Worm (Caenorhabditis elegans): Measurements from ENCODE around the gene ubc-22.

ubc-22 gene

DNA sequence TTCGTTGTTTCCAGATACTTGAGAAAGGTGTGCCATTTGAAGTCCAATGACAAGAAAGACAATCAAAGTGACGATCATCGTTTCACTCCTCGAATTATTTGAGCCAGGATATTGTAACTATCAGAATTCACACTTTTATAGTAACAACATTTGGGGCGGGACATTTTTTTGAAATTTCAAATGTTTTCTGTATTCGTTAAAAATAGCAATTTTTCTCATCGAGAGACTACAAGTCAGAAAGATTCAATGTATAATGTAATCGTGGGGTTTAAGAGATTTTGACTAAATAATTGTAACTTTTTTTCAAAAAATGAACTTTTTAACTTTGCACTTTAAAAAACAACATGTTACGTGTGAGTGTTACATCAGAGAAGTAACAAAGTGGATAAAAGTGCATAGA, 2.4 kb downstream of the ubc-22 start, which contains the start of gene ins-9:
Gene ins-9 (minus strand): TSS at position 101 of the 400 bp plus-strand sequence.
- TF ChIP-seq him-1 (tag; optimal IDR thresholded peaks at IDR 0.05) (no peak), dao-5 (tag; optimal IDR thresholded peaks at IDR 0.05) (no peak), W03F9.2 (tag; optimal IDR thresholded peaks at IDR 0.05) (no peak)

DNA sequence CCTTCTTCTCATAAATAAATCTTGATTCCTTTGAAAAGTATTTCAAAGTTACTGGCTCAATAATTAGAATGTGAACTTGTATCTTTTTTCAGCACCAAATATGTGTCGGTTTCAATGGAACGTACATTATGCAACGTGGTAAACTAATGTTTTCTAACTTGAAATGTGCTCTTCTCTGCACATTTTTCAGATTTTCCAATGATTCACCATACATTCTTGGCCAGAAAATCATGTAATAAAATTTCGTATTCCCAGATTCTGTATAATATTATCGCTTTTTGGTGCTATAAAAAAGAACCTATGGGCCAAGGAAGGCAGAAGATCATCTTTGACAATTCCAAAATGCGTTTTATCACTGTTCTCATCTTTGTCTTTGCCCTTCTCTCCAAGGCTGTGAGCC, 8.0 kb downstream of the ubc-22 start, which contains the start of gene C06E2.9:
Gene C06E2.9 (plus strand): TSS at position 301 of the 400 bp plus-strand sequence.
- TF ChIP-seq dao-5 (tag; optimal IDR thresholded peaks at IDR 0.05) (no peak), him-1 (tag; optimal IDR thresholded peaks at IDR 0.05) (no peak)

DNA sequence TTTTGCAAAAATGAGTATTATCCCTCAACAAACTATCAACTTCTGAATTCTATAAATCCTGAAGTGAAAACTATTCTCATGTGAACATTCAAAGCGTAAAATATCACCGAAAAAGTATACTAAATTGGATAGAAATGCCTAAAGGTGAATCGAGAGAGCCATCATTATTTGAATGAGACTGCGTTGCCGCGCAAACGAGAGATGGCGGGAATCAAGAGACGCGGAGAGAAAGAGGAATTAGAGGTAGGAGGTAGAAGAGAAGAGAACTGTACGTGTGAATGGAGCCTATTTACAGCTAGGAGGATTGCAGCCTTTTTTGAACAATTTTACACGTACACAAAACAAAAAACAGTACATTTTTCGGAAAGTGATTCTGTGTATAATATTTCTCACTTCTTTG, 9.4 kb downstream of the ubc-22 start:
- TF ChIP-seq him-1 (tag; optimal IDR thresholded peaks at IDR 0.05) (no peak), dao-5 (tag; optimal IDR thresholded peaks at IDR 0.05) (no peak), W03F9.2 (tag; optimal IDR thresholded peaks at IDR 0.05) (no peak)

DNA sequence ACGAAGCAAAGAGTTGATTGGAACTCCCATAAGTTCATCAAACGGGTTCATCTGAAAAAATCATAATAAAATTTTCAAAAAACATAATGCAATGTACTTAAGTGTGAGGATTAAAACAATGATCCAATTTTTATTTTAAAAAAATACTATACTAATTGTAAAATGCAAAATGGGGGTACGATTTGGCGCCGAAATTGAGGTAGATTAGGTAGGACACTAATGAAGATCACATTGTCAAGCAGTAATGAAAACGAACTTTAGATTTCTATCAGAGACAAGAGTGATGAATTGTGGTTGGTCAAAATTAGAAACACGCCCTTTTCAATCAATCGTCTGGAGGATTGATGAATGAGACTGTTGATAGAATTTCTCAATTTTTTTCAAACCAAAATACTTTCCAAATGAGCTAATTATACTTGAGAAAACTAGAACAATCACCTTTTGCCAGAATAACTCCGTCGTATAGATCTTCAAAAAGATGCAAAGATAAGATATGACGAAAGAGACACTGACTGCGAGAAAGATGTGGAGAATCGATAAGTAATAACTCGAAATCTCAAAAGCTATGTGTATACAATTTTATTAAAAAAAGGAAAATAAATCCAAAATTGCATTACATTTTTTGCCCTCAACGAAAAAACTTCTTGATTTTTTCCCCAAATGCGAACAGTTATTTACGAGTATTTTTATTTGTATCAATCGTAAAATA, 10.9 kb downstream of the ubc-22 start, which contains the start of gene C06E2.5:
Gene C06E2.5 (minus strand): TSS at position 51 of the 709 bp plus-strand sequence.
- TF ChIP-seq dao-5 (tag; optimal IDR thresholded peaks at IDR 0.05): no peak
- TF ChIP-seq him-1 (tag; optimal IDR thresholded peaks at IDR 0.05): no peak
- TF ChIP-seq W03F9.2 (tag; optimal IDR thresholded peaks at IDR 0.05): no peak

DNA sequence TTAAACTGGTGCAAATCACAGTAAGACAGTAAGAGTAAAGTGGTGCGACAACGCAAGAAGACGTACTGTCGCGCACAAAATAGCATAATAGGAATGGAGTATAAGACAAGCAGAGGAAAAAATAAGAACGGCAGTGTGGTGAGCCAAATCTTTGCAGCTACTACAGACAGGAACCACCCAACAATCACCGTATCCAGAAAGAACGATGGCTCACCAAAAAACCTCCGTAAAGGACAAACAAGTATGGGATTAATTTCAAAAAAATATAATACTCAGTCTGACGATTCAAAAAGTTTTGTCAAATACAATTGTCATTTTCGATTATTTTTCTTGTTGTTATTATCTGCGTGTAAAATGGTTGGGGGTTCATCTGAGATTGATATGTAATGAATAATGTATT, 14.6 kb downstream of the ubc-22 start:
- no peak for TF ChIP-seq dao-5 (tag; optimal IDR thresholded peaks at IDR 0.05)

DNA sequence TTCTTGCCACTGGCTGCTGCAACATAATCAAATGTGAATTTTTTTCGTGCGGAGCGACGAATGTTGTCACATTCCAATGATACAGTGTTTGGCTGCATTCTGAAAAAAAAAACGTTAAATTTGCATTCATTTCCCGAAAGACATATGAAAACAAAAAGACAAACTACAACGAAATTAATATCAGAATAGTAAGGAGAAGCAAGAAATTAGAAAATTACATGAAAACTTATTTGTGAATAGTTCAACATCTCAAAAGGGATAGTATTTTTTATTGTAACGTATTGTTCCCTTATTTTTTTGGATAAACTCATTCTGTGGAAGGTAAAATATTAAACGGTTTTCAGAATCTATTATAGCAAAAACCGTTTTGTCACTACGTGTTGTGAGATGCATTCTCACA, 15.4 kb downstream of the ubc-22 start, which contains the start of gene sprp-4:
Gene sprp-4 (minus strand): TSS at position 101 of the 400 bp plus-strand sequence.
- TF ChIP-seq dao-5 (tag; optimal IDR thresholded peaks at IDR 0.05): no peak
- no peak for TF ChIP-seq W03F9.2 (tag; optimal IDR thresholded peaks at IDR 0.05)
- no peak for TF ChIP-seq him-1 (tag; optimal IDR thresholded peaks at IDR 0.05)

DNA sequence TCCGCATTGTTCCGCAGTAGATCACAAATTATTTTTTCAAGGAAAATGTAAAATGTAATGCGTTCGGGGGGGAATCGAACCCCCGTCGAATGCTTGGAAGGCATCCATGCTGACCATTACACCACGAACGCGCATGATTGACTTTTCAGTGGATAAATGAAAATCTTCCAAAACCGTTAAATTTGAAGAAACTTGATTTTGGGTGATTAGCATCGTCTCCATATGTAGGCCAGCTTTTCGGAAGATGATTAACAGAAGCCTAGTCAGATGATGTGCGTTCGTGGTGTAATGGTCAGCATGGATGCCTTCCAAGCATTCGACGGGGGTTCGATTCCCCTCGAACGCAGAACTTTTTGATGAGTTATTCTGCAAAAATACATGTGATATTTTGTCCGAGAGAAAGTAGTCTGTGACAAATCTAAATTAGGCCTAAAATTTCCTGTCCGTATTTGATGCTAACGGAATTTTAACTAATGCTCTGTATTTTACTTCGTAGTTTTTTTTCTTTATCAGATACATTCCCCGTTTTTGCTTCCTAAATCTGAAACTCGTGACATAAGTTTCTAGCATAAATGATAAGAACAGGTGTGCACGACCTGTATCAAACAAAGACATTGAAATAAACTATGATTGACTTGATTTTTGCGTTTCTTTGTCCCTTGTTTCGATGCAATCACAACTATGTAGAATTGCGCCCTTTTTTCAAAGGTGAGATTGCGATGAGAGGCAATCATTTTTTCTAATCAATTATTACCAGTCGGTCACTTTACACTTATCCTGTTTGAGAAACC, 22.3 kb downstream of the ubc-22 start, which contains the start of gene C28G1.10:
Gene C28G1.10 (plus strand): TSS at position 676 of the 791 bp plus-strand sequence.
- TF ChIP-seq W03F9.2 (tag; optimal IDR thresholded peaks at IDR 0.05): no peak
- no peak for TF ChIP-seq him-1 (tag; optimal IDR thresholded peaks at IDR 0.05)
- TF ChIP-seq dao-5 (tag; optimal IDR thresholded peaks at IDR 0.05): no peak

DNA sequence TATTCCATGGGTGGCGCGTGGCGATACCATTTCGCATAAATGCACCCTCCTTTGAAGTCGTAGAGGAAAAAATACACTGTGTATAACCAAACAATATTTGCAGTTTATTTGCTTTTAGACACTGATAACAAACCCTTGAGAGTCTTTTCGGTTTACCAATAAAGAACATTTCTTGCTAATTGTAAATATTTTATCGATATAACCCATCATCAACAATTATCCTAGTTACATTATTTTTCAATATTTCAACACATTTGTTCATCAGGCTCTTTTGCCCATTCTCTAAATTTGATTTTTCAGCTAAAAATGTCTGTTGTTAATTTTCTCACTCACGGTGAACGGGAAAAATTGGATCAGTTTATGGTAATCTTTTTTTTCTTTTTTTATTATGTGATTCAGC, 25.0 kb downstream of the ubc-22 start, which contains the start of gene ubc-23:
Gene ubc-23 (plus strand): TSS at position 301 of the 400 bp plus-strand sequence.
- TF ChIP-seq him-1 (tag; optimal IDR thresholded peaks at IDR 0.05): no peak
- TF ChIP-seq W03F9.2 (tag; optimal IDR thresholded peaks at IDR 0.05): no peak
- no peak for TF ChIP-seq dao-5 (tag; optimal IDR thresholded peaks at IDR 0.05)

DNA sequence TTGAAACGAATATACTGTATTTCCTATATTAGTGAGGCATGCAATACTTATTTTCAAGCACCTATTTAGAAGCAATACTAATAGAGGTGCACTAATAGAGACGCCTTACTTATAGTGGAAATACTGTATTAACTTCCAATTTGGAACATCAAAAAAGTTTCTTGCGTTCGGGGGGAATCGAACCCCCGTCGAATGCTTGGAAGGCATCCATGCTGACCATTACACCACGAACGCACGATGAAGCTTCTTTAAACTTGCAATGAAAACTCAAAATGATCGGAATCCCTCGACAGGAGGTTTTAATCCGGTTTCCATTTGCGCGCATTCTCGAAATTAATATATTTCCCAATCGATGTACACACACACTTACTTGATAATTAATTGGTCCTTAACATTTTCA, 30.8 kb downstream of the ubc-22 start:
- peak; percentile 49 for TF ChIP-seq dao-5 (tag; optimal IDR thresholded peaks at IDR 0.05)
- no peak for TF ChIP-seq W03F9.2 (tag; optimal IDR thresholded peaks at IDR 0.05)
- TF ChIP-seq him-1 (tag; optimal IDR thresholded peaks at IDR 0.05): no peak

DNA sequence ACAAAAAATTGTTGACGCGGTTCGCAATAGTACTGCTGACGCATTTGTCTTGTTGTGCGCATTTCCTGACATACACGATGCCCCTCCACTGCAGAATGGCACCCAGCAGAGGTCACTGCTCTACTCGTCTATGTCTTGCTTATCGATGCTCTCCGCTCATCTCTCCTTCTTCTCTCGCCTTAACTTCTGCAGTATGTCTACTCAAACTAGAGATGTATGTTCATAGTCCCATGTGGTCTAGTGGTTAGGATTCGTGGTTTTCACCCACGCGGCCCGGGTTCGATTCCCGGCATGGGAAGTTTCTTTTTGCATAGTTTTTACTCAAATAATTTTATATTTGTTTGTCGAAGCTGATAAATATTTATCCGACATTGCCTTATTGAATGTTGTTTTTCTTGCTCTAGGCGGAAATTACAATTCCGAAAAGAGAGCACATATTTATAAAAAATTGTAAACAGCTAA, 33.0 kb downstream of the ubc-22 start, which contains the start of gene C28G1.2:
Gene C28G1.2 (plus strand): TSS at position 130 of the 462 bp plus-strand sequence.
- peak; percentile 50 for TF ChIP-seq W03F9.2 (tag; optimal IDR thresholded peaks at IDR 0.05)
- TF ChIP-seq dao-5 (tag; optimal IDR thresholded peaks at IDR 0.05): peak; percentile 92
- TF ChIP-seq him-1 (tag; optimal IDR thresholded peaks at IDR 0.05): peak; percentile 93

DNA sequence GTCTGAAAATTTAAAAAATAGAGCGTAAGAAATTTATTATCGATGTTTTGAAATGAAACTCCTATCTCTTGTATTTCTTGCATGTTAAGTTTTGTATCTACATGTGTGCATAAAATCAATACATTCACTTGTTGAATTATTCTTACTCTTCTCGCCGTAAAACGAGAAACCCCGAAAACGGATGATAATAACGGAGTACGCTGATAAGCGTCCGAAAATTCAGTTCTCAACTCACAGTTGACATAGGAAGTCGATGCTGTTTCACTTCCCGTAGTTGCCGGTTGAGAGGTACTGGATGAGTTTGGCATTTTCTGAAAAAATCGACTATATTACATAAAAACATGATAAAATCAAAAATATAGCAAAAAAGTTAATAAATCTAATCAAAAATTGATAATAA, 33.6 kb downstream of the ubc-22 start, which contains the start of gene sec-15:
Gene sec-15 (minus strand): TSS at position 311 of the 400 bp plus-strand sequence.
- TF ChIP-seq him-1 (tag; optimal IDR thresholded peaks at IDR 0.05) (no peak), W03F9.2 (tag; optimal IDR thresholded peaks at IDR 0.05) (no peak), dao-5 (tag; optimal IDR thresholded peaks at IDR 0.05) (no peak)

DNA sequence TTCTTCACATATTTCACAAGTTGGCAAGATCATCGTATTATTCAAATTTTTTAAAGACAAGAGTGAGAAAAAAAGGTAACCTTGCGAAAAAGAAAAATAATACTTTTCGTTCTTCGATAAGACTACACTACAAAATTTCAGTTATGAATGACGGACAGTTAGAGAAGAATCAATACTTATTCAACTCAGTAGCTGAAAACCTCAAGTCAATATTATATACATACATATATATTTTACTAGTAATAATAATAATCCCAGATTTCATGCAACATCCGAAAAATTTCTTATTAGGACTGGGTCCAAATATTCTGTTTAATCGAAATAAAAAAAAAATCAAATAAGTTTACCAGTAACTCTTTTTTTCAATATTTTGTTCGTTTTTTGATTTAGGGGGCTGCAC, 37.8 kb downstream of the ubc-22 start, which contains the start of gene C28G1.6:
Gene C28G1.6 (minus strand): TSS at position 101 of the 400 bp plus-strand sequence.
- no peak for TF ChIP-seq dao-5 (tag; optimal IDR thresholded peaks at IDR 0.05)
- TF ChIP-seq him-1 (tag; optimal IDR thresholded peaks at IDR 0.05): no peak
- TF ChIP-seq W03F9.2 (tag; optimal IDR thresholded peaks at IDR 0.05): no peak

DNA sequence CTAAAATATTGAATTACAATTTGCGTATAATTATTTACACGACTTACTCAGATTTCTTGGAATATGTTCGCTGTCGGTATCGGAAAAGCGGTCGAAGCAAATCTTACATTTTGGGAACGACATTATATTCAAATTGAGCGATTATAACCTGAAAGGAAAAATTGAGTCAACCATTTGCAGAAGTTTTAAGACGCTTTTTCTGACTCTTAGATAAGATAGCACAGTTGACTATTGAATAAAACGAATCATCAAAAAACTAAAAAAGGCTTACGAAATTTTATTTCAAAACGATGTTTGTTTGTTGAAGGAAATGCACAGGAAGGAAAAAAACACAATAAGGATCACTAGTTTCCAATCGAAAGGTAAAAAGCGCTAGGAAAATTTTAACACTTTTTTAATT, 40.6 kb downstream of the ubc-22 start, which contains the start of gene rcs-1:
Gene rcs-1 (minus strand): TSS at position 176 of the 400 bp plus-strand sequence.
- TF ChIP-seq him-1 (tag; optimal IDR thresholded peaks at IDR 0.05): no peak
- no peak for TF ChIP-seq W03F9.2 (tag; optimal IDR thresholded peaks at IDR 0.05)

Measured in whole organism, L4/young adult.